Worm (Caenorhabditis elegans) whole organism, L3 larva: ENCODE results near the gene R160.2.

ENCODE experiments used
- R02D3.7 ChIP-seq: fragments of 150-350 bp; optimal IDR thresholded peaks from 2 replicates; lab custom pipeline; 2014; ENCODE audit warnings: missing biosample characterization, missing genetic modification characterization
- ZK546.5 ChIP-seq: sonication (generic microtip); optimal IDR thresholded peaks from 2 replicates; lab custom pipeline; 2017; ENCODE audit warnings: missing biosample characterization, missing genetic modification characterization
- aly-2 ChIP-seq: fragments of 150-350 bp; optimal IDR thresholded peaks from 2 replicates; lab custom pipeline; 2014; ENCODE audit warnings: missing biosample characterization, missing genetic modification characterization
- ama-1 ChIP-seq: fragments of 150-350 bp; optimal IDR thresholded peaks from 2 replicates; lab custom pipeline; 2018
- ceh-16 ChIP-seq: sonication (generic microtip); optimal IDR thresholded peaks from 2 replicates; lab custom pipeline; 2017; ENCODE audit warnings: missing biosample characterization, missing genetic modification characterization
- ceh-28 ChIP-seq: fragments of 150-350 bp; optimal IDR thresholded peaks from 2 replicates; lab custom pipeline; 2014; ENCODE audit warnings: missing biosample characterization, missing genetic modification reagents, missing genetic modification characterization
- ceh-82 ChIP-seq: fragments of 150-350 bp; optimal IDR thresholded peaks from 2 replicates; lab custom pipeline; 2014; ENCODE audit warnings: missing biosample characterization, missing genetic modification characterization
- ceh-9 ChIP-seq: sonication (generic microtip); optimal IDR thresholded peaks from 2 replicates; lab custom pipeline; 2018; ENCODE audit warnings: missing biosample characterization, missing genetic modification characterization
- daf-12 ChIP-seq: fragments of 150-350 bp; optimal IDR thresholded peaks from 2 replicates; lab custom pipeline; 2014; ENCODE audit warnings: missing biosample characterization, missing genetic modification reagents, missing genetic modification characterization
- egl-27 ChIP-seq: sonication (generic microtip); optimal IDR thresholded peaks from 4 replicates; lab custom pipeline; 2017; ENCODE audit warnings: missing biosample characterization, missing genetic modification reagents, missing genetic modification characterization
- egl-5 ChIP-seq: fragments of 150-350 bp; optimal IDR thresholded peaks from 2 replicates; lab custom pipeline; 2017; ENCODE audit warnings: missing biosample characterization, missing genetic modification reagents, missing genetic modification characterization, inconsistent platforms
- elt-1 ChIP-seq: fragments of 150-350 bp; optimal IDR thresholded peaks from 2 replicates; lab custom pipeline; 2014; ENCODE audit warnings: missing biosample characterization, missing genetic modification characterization
- elt-2 ChIP-seq: sonication (generic microtip); optimal IDR thresholded peaks from 2 replicates; lab custom pipeline; 2016; ENCODE audit warnings: missing genetic modification reagents, mild to moderate bottlenecking, missing genetic modification characterization, missing compliant biosample characterization
- elt-3 ChIP-seq, 3 experiments: fragments of 150-350 bp in 1 of 3; sonication (generic microtip) in 2 of 3; optimal IDR thresholded peaks; 2 replicates in 2 of 3; 4 replicates in 1 of 3; lab custom pipeline; 2014 to 2017; ENCODE audit warnings: missing biosample characterization in 3 of 3, missing genetic modification characterization in 3 of 3
- eor-1 ChIP-seq, 2 experiments: fragments of 150-350 bp; optimal IDR thresholded peaks; 2 replicates each; lab custom pipeline; 2014 to 2018; ENCODE audit warnings: missing biosample characterization in 2 of 2, missing genetic modification characterization in 2 of 2
- fkh-10 ChIP-seq: sonication (generic microtip); optimal IDR thresholded peaks from 2 replicates; lab custom pipeline; 2017; ENCODE audit warnings: missing biosample characterization, missing genetic modification reagents, missing genetic modification characterization
- fkh-2 ChIP-seq: fragments of 150-350 bp; optimal IDR thresholded peaks from 2 replicates; lab custom pipeline; 2014; ENCODE audit warnings: missing biosample characterization, missing genetic modification reagents, missing genetic modification characterization
- fos-1 ChIP-seq: fragments of 150-350 bp; optimal IDR thresholded peaks from 2 replicates; lab custom pipeline; 2014; ENCODE audit warnings: missing biosample characterization, missing genetic modification characterization
- hmg-11 ChIP-seq: sonication (generic microtip); optimal IDR thresholded peaks from 2 replicates; lab custom pipeline; 2016; ENCODE audit warnings: missing genetic modification characterization, missing compliant biosample characterization
- jun-1 ChIP-seq: fragments of 150-350 bp; optimal IDR thresholded peaks from 2 replicates; lab custom pipeline; 2014; ENCODE audit warnings: missing biosample characterization, missing genetic modification reagents, missing genetic modification characterization
- lin-15B ChIP-seq: fragments of 150-350 bp; optimal IDR thresholded peaks from 2 replicates; lab custom pipeline; 2014; ENCODE audit warnings: missing biosample characterization, missing genetic modification characterization
- lin-39 ChIP-seq: fragments of 150-350 bp; optimal IDR thresholded peaks from 2 replicates; lab custom pipeline; 2018; ENCODE audit warnings: missing biosample characterization, missing genetic modification reagents, missing genetic modification characterization
- lsy-12 ChIP-seq: sonication (generic microtip); optimal IDR thresholded peaks from 2 replicates; lab custom pipeline; 2016; ENCODE audit warnings: mild to moderate bottlenecking, missing genetic modification characterization, missing compliant biosample characterization
- mdl-1 ChIP-seq: fragments of 150-350 bp; optimal IDR thresholded peaks from 2 replicates; lab custom pipeline; 2014; ENCODE audit warnings: missing biosample characterization, missing genetic modification characterization
- mml-1 ChIP-seq: fragments of 150-350 bp; sonication (generic microtip); optimal IDR thresholded peaks from 3 replicates; lab custom pipeline; 2014; ENCODE audit warnings: missing biosample characterization, missing genetic modification characterization
- nfya-1 ChIP-seq: sonication (generic microtip); optimal IDR thresholded peaks from 2 replicates; lab custom pipeline; 2017; ENCODE audit warnings: missing genetic modification characterization, mild to moderate bottlenecking, missing compliant biosample characterization, antibody characterized with exemption, moderate library complexity; ENCODE audit not compliant: insufficient read depth
- nhr-11 ChIP-seq: fragments of 150-350 bp; optimal IDR thresholded peaks from 2 replicates; lab custom pipeline; 2014; ENCODE audit warnings: missing biosample characterization, missing genetic modification characterization
- nhr-12 ChIP-seq: fragments of 150-350 bp; optimal IDR thresholded peaks from 2 replicates; lab custom pipeline; 2014; ENCODE audit warnings: missing biosample characterization, missing genetic modification characterization
- nhr-23 ChIP-seq: fragments of 150-350 bp; optimal IDR thresholded peaks from 2 replicates; lab custom pipeline; 2014; ENCODE audit warnings: missing biosample characterization, missing genetic modification reagents, missing genetic modification characterization
- nhr-237 ChIP-seq: fragments of 150-350 bp; optimal IDR thresholded peaks from 2 replicates; lab custom pipeline; 2014; ENCODE audit warnings: missing biosample characterization, missing genetic modification characterization
- nhr-25 ChIP-seq: sonication (generic microtip); optimal IDR thresholded peaks from 2 replicates; lab custom pipeline; 2017; ENCODE audit warnings: missing biosample characterization, missing genetic modification characterization
- nhr-28 ChIP-seq: fragments of 150-350 bp; optimal IDR thresholded peaks from 2 replicates; lab custom pipeline; 2014; ENCODE audit warnings: missing biosample characterization, missing genetic modification characterization
- nhr-43 ChIP-seq: sonication (generic microtip); optimal IDR thresholded peaks from 2 replicates; lab custom pipeline; 2016; ENCODE audit warnings: mild to moderate bottlenecking, missing genetic modification characterization, missing compliant biosample characterization; ENCODE audit not compliant: poor library complexity, severe bottlenecking
- nhr-67 ChIP-seq: fragments of 150-350 bp; optimal IDR thresholded peaks from 2 replicates; lab custom pipeline; 2014; ENCODE audit warnings: missing biosample characterization, missing genetic modification characterization
- nhr-76 ChIP-seq: fragments of 150-350 bp; sonication (generic microtip); optimal IDR thresholded peaks from 5 replicates; lab custom pipeline; 2014; ENCODE audit warnings: missing biosample characterization, missing genetic modification characterization
- nhr-77 ChIP-seq: fragments of 150-350 bp; optimal IDR thresholded peaks from 2 replicates; lab custom pipeline; 2014; ENCODE audit warnings: missing biosample characterization, missing genetic modification characterization
- pha-4 ChIP-seq: fragments of 150-350 bp; optimal IDR thresholded peaks from 2 replicates; lab custom pipeline; 2014; ENCODE audit warnings: missing biosample characterization, missing genetic modification reagents, missing genetic modification characterization
- pqm-1 ChIP-seq: fragments of 150-350 bp; optimal IDR thresholded peaks from 2 replicates; lab custom pipeline; 2017; ENCODE audit warnings: missing biosample characterization, missing genetic modification characterization, inconsistent platforms
- sea-2 ChIP-seq: fragments of 150-350 bp; sonication (generic microtip); optimal IDR thresholded peaks from 4 replicates; lab custom pipeline; 2014; ENCODE audit warnings: missing biosample characterization, missing genetic modification reagents, missing genetic modification characterization
- skn-1 ChIP-seq: fragments of 150-350 bp; optimal IDR thresholded peaks from 2 replicates; lab custom pipeline; 2014; ENCODE audit warnings: missing biosample characterization, missing genetic modification characterization
- snpc-4 ChIP-seq: fragments of 150-350 bp; optimal IDR thresholded peaks from 2 replicates; lab custom pipeline; 2014; ENCODE audit warnings: missing biosample characterization, missing genetic modification characterization
- tbx-2 ChIP-seq: sonication (generic microtip); optimal IDR thresholded peaks from 2 replicates; lab custom pipeline; 2016; ENCODE audit warnings: mild to moderate bottlenecking, missing genetic modification characterization, missing compliant biosample characterization
- unc-39 ChIP-seq: sonication (generic microtip); optimal IDR thresholded peaks from 4 replicates; lab custom pipeline; 2017; ENCODE audit warnings: missing biosample characterization, missing genetic modification characterization
- unc-62 ChIP-seq: fragments of 150-350 bp; sonication (generic microtip); optimal IDR thresholded peaks from 4 replicates; lab custom pipeline; 2014; ENCODE audit warnings: missing biosample characterization, missing genetic modification reagents, missing genetic modification characterization
- zag-1 ChIP-seq: fragments of 150-350 bp; optimal IDR thresholded peaks from 2 replicates; lab custom pipeline; 2014; ENCODE audit warnings: missing biosample characterization, missing genetic modification characterization
- ztf-11 ChIP-seq: fragments of 150-350 bp; optimal IDR thresholded peaks from 2 replicates; lab custom pipeline; 2014; ENCODE audit warnings: missing biosample characterization, missing genetic modification characterization
- ztf-4 ChIP-seq: fragments of 150-350 bp; optimal IDR thresholded peaks from 2 replicates; lab custom pipeline; 2014; ENCODE audit warnings: missing biosample characterization, missing genetic modification characterization

The R160.2 gene

ce11 chrX:4395073-4395850 is 18.6 kb upstream of the R160.2 start (continued):
- TF ChIP-seq nhr-12 (tag; lab: Kevin White, UChicago) (no peak), snpc-4 (tag; lab: Kevin White, UChicago) (peak; percentile 80), R02D3.7 (tag; lab: Kevin White, UChicago) (peak; percentile 54), zag-1 (no peak)
- TF ChIP-seq, all 47 proteins: peak for 20

ce11 chrX:4391680-4392079 is 15.0 kb upstream of the R160.2 start:
- TF ChIP-seq jun-1 (tag; lab: Kevin White, UChicago): no peak
- TF ChIP-seq nfya-1 (tag; lab: Kevin White, UChicago): peak; percentile 27

ce11 chrX:4388834-4389409 is 12.2 kb upstream of the R160.2 start, which contains the start of gene dpy-23:
TSS of gene dpy-23 (plus strand) at chrX:4389359.
- TF ChIP-seq ceh-28 (tag; lab: Kevin White, UChicago) (peak; percentile 86), nhr-76 (tag; lab: Kevin White, UChicago) (peak; percentile 61), nhr-12 (tag; lab: Kevin White, UChicago) (no peak), daf-12 (tag; lab: Kevin White, UChicago) (no peak), ceh-82 (tag; lab: Kevin White, UChicago) (peak; percentile 69), ztf-11 (tag; lab: Kevin White, UChicago) (no peak), nhr-77 (tag; lab: Kevin White, UChicago) (peak; percentile 55), nhr-43 (tag; lab: Kevin White, UChicago) (peak; percentile 93), skn-1 (tag; lab: Kevin White, UChicago) (peak; percentile 92), nhr-237 (no peak), ztf-4 (tag; lab: Kevin White, UChicago) (peak; percentile 61), aly-2 (tag; lab: Kevin White, UChicago) (no peak), jun-1 (tag; lab: Kevin White, UChicago) (peak; percentile 96), nhr-28 (no peak), lsy-12 (tag; lab: Kevin White, UChicago) (peak; percentile 75), eor-1 (tag; optimal IDR thresholded peaks at IDR 0.05; lab: Kevin White, UChicago) (no peak), nhr-23 (tag; lab: Kevin White, UChicago) (peak; percentile 90), fos-1 (peak; percentile 73), elt-2 (tag; lab: Kevin White, UChicago) (peak; percentile 81), ceh-9 (no peak), egl-5 (tag; lab: Kevin White, UChicago) (no peak), elt-3 (tag; optimal IDR thresholded peaks at IDR 0.05; lab: Kevin White, UChicago) (peak in 1 of 3 experiments; percentile 71), sea-2 (GFP tag; lab: Kevin White, UChicago) (no peak), fkh-10 (GFP tag; lab: Kevin White, UChicago) (peak; percentile 89), hmg-11 (peak; percentile 98), fkh-2 (tag; lab: Kevin White, UChicago) (no peak), tbx-2 (tag; lab: Kevin White, UChicago) (peak; percentile 85), elt-1 (tag; lab: Kevin White, UChicago) (peak; percentile 76), R02D3.7 (tag; lab: Kevin White, UChicago) (peak; percentile 72), snpc-4 (tag; lab: Kevin White, UChicago) (peak; percentile 66), mdl-1 (tag; lab: Kevin White, UChicago) (peak; percentile 79), mml-1 (tag; lab: Kevin White, UChicago) (no peak), nhr-67 (tag; lab: Kevin White, UChicago) (peak; percentile 37), nhr-25 (tag; lab: Kevin White, UChicago) (peak; percentile 98), nhr-11 (tag; lab: Kevin White, UChicago) (peak; percentile 89), ceh-16 (no peak), pqm-1 (tag; lab: Kevin White, UChicago) (peak; percentile 50), nfya-1 (tag; lab: Kevin White, UChicago) (peak; percentile 98), unc-39 (tag; lab: Kevin White, UChicago) (no peak), unc-62 (GFP tag; lab: Kevin White, UChicago) (peak; percentile 85), lin-15B (tag; lab: Kevin White, UChicago) (peak; percentile 77), pha-4 (tag; lab: Kevin White, UChicago) (peak; percentile 97), egl-27 (tag; lab: Kevin White, UChicago) (peak; percentile 59), ZK546.5 (no peak), lin-39 (tag; lab: Kevin White, UChicago) (peak; percentile 98), zag-1 (peak; percentile 72), ama-1 (lab: Kevin White, UChicago) (peak; percentile 22)
